Fruit fly (Drosophila melanogaster) whole organism, embryonic: ENCODE data around the gene Tsp74F.
A peak's percentile ranks its signal among the peaks of the same experiment; 100 is the strongest.

Source experiments
- Bgb ChIP-seq: fragments of 200-800 bp; sonication (Bioruptor generic); IDR thresholded peaks from 2 replicates; pipeline ENCODE4 v1.3.6; 2022; ENCODE audit warnings: missing biosample characterization, missing genetic modification characterization; ENCODE audit not compliant: partially characterized antibody
- Blimp-1 ChIP-seq: fragments of 200-800 bp; sonication (Bioruptor generic); optimal IDR thresholded peaks from 3 replicates; lab custom pipeline; 2018; ENCODE audit warnings: missing biosample characterization, missing genetic modification characterization, mild to moderate bottlenecking, moderate library complexity, missing genetic modification reagents
- CG10209 ChIP-seq: fragments of 200-800 bp; sonication (Bioruptor generic); optimal IDR thresholded peaks from 3 replicates; lab custom pipeline; 2017; ENCODE audit warnings: missing biosample characterization, mild to moderate bottlenecking, missing genetic modification characterization, missing genetic modification reagents
- CG10267 ChIP-seq: fragments of 200-800 bp; sonication (Bioruptor generic); optimal IDR thresholded peaks from 2 replicates; lab custom pipeline; 2018; ENCODE audit warnings: missing biosample characterization, mild to moderate bottlenecking, missing genetic modification characterization, moderate library complexity
- CG10431 ChIP-seq: fragments of 200-800 bp; sonication (Bioruptor generic); optimal IDR thresholded peaks from 3 replicates; lab custom pipeline; 2018; ENCODE audit warnings: missing biosample characterization, mild to moderate bottlenecking, missing genetic modification characterization
- CG11398 ChIP-seq: fragments of 200-800 bp; sonication (Bioruptor generic); optimal IDR thresholded peaks from 2 replicates; lab custom pipeline; 2016; ENCODE audit warnings: missing biosample characterization, missing genetic modification characterization
- CG14710 ChIP-seq: fragments of 200-800 bp; sonication (Bioruptor generic); optimal IDR thresholded peaks from 3 replicates; lab custom pipeline; 2019; ENCODE audit warnings: missing biosample characterization, mild to moderate bottlenecking, missing genetic modification characterization, moderate library complexity
- CG15073 ChIP-seq: fragments of 200-800 bp; sonication (Bioruptor generic); optimal IDR thresholded peaks from 2 replicates; lab custom pipeline; 2016; ENCODE audit warnings: missing biosample characterization, missing genetic modification characterization
- CG15696 ChIP-seq: fragments of 200-800 bp; sonication (Bioruptor generic); optimal IDR thresholded peaks from 2 replicates; lab custom pipeline; 2019; ENCODE audit warnings: missing biosample characterization, mild to moderate bottlenecking, missing genetic modification characterization, moderate library complexity
- CG1792 ChIP-seq: fragments of 200-800 bp; sonication (Bioruptor generic); optimal IDR thresholded peaks from 2 replicates; lab custom pipeline; 2016; ENCODE audit warnings: missing biosample characterization, missing genetic modification characterization
- CG30020 ChIP-seq: fragments of 200-800 bp; optimal IDR thresholded peaks from 2 replicates; lab custom pipeline; 2019; ENCODE audit warnings: missing biosample characterization, mild to moderate bottlenecking, missing genetic modification characterization, moderate library complexity
- CG3726 ChIP-seq: fragments of 200-800 bp; sonication (Bioruptor generic); IDR thresholded peaks from 3 replicates; pipeline ENCODE4, ENCODE4 v1.3.6; 2022; ENCODE audit warnings: missing biosample characterization, missing genetic modification characterization
- CG6175 ChIP-seq: fragments of 200-800 bp; sonication (Bioruptor generic); IDR thresholded peaks from 3 replicates; pipeline ENCODE4 v1.3.6; 2022; ENCODE audit warnings: missing biosample characterization, missing genetic modification characterization
- CG6272 ChIP-seq: fragments of 200-800 bp; sonication (Bioruptor generic); IDR thresholded peaks from 2 replicates; pipeline ENCODE4 v1.3.6; 2022; ENCODE audit warnings: missing biosample characterization, missing genetic modification characterization
- CG6683 ChIP-seq: fragments of 200-800 bp; sonication (Bioruptor generic); optimal IDR thresholded peaks from 2 replicates; lab custom pipeline; 2017; ENCODE audit warnings: missing biosample characterization, mild to moderate bottlenecking, missing genetic modification characterization, missing genetic modification reagents
- CG7372 ChIP-seq: fragments of 200-800 bp; sonication (Bioruptor generic); IDR thresholded peaks from 2 replicates; pipeline ENCODE4 v1.3.6; 2022; ENCODE audit warnings: missing biosample characterization, missing genetic modification characterization
- CG7963 ChIP-seq: fragments of 200-800 bp; sonication (Bioruptor generic); IDR thresholded peaks from 3 replicates; pipeline ENCODE4 v1.3.6; 2022; ENCODE audit warnings: missing biosample characterization, missing genetic modification characterization; ENCODE audit not compliant: partially characterized antibody
- CG8290 ChIP-seq, 3 experiments: fragments of 200-800 bp; sonication (Bioruptor generic); optimal IDR thresholded peaks; 2 replicates each; lab custom pipeline; 2016 to 2019; ENCODE audit warnings: missing biosample characterization in 3 of 3, missing genetic modification characterization in 3 of 3, mild to moderate bottlenecking in 2 of 3, moderate library complexity in 1 of 3
- CG8924 ChIP-seq: fragments of 200-800 bp; optimal IDR thresholded peaks from 3 replicates; lab custom pipeline; 2019; ENCODE audit warnings: missing biosample characterization, mild to moderate bottlenecking, missing genetic modification characterization, moderate library complexity
- Dbx ChIP-seq: fragments of 200-800 bp; sonication (Bioruptor generic); IDR thresholded peaks from 3 replicates; pipeline ENCODE4 v1.3.6; 2022; ENCODE audit warnings: missing biosample characterization, missing genetic modification characterization
- ERR ChIP-seq: fragments of 200-800 bp; sonication (Bioruptor generic); optimal IDR thresholded peaks from 2 replicates; lab custom pipeline; 2016; ENCODE audit warnings: missing biosample characterization, missing genetic modification characterization
- Hmx ChIP-seq: fragments of 200-800 bp; sonication (Bioruptor generic); optimal IDR thresholded peaks from 2 replicates; lab custom pipeline; 2016; ENCODE audit warnings: missing biosample characterization, missing genetic modification characterization
- Hr78 ChIP-seq, 2 experiments: fragments of 200-800 bp in 1 of 2; fragments of >200 bp in 1 of 2; sonication (Bioruptor generic) in 1 of 2; optimal IDR thresholded peaks; 2 replicates each; lab custom pipeline; 2017 to 2019; ENCODE audit warnings: missing biosample characterization in 2 of 2, missing genetic modification characterization in 2 of 2, mild to moderate bottlenecking in 1 of 2, moderate library complexity in 1 of 2
- MTF-1 ChIP-seq: fragments of 200-800 bp; sonication (Bioruptor generic); optimal IDR thresholded peaks from 2 replicates; lab custom pipeline; 2018; ENCODE audit warnings: missing biosample characterization, mild to moderate bottlenecking, missing genetic modification characterization, borderline replicate concordance
- Med ChIP-seq: fragments of 200-800 bp; sonication (Bioruptor generic); peaks from one replicate; lab custom pipeline; 2016; ENCODE audit warnings: missing biosample characterization, missing genetic modification characterization, mild to moderate bottlenecking, inconsistent platforms, moderate library complexity
- Myb ChIP-seq: fragments of 200-800 bp; sonication (Bioruptor generic); optimal IDR thresholded peaks from 2 replicates; lab custom pipeline; 2016; ENCODE audit warnings: missing biosample characterization, missing genetic modification characterization
- Oli ChIP-seq: fragments of 200-800 bp; sonication (Bioruptor generic); optimal IDR thresholded peaks from 2 replicates; lab custom pipeline; 2018; ENCODE audit warnings: missing biosample characterization, mild to moderate bottlenecking, missing genetic modification characterization, moderate library complexity
- Ptx1 ChIP-seq: fragments of 200-800 bp; sonication (Bioruptor generic); IDR thresholded peaks from 2 replicates; pipeline ENCODE4 v1.3.6; 2022; ENCODE audit warnings: missing biosample characterization, missing genetic modification characterization
- ap ChIP-seq: fragments of 200-800 bp; sonication (Bioruptor generic); IDR thresholded peaks from 2 replicates; pipeline ENCODE4 v1.3.6; 2022; ENCODE audit warnings: missing biosample characterization, missing genetic modification characterization
- cad ChIP-seq: fragments of >200 bp; optimal IDR thresholded peaks from 2 replicates; lab custom pipeline; 2017; ENCODE audit warnings: missing biosample characterization, missing genetic modification characterization
- crp ChIP-seq, 2 experiments: fragments of 200-800 bp; sonication (Bioruptor generic); optimal IDR thresholded peaks; 2 replicates in 1 of 2; 3 replicates in 1 of 2; lab custom pipeline; 2017; ENCODE audit warnings: missing biosample characterization in 2 of 2, missing genetic modification characterization in 2 of 2, mild to moderate bottlenecking in 1 of 2, moderate library complexity in 1 of 2
- exex ChIP-seq: fragments of 200-800 bp; sonication (Bioruptor generic); optimal IDR thresholded peaks from 4 replicates; lab custom pipeline; 2018; ENCODE audit warnings: missing biosample characterization, mild to moderate bottlenecking, missing genetic modification characterization, moderate library complexity
- eyg ChIP-seq: fragments of 200-800 bp; sonication (Bioruptor generic); optimal IDR thresholded peaks from 3 replicates; lab custom pipeline; 2016; ENCODE audit warnings: missing biosample characterization, missing genetic modification characterization
- fd102C ChIP-seq: fragments of 200-800 bp; sonication (Bioruptor generic); optimal IDR thresholded peaks from 2 replicates; lab custom pipeline; 2018; ENCODE audit warnings: missing biosample characterization, mild to moderate bottlenecking, missing genetic modification characterization, moderate library complexity
- fd64A ChIP-seq: fragments of 200-800 bp; sonication (Bioruptor generic); optimal IDR thresholded peaks from 3 replicates; lab custom pipeline; 2018; ENCODE audit warnings: missing biosample characterization, mild to moderate bottlenecking, missing genetic modification characterization
- hth ChIP-seq: fragments of >200 bp; optimal IDR thresholded peaks from 2 replicates; lab custom pipeline; 2017; ENCODE audit warnings: inconsistent platforms
- jumu ChIP-seq: fragments of 200-800 bp; sonication (Bioruptor generic); optimal IDR thresholded peaks from 3 replicates; lab custom pipeline; 2016; ENCODE audit warnings: missing biosample characterization, missing genetic modification characterization
- klu ChIP-seq: fragments of 200-800 bp; sonication (Bioruptor generic); IDR thresholded peaks from 2 replicates; pipeline ENCODE4 v1.3.6; 2022; ENCODE audit warnings: missing biosample characterization, missing genetic modification characterization
- mirr ChIP-seq: fragments of 200-800 bp; sonication (Bioruptor generic); optimal IDR thresholded peaks from 3 replicates; lab custom pipeline; 2018; ENCODE audit warnings: missing biosample characterization, mild to moderate bottlenecking, missing genetic modification characterization
- oc ChIP-seq: fragments of 200-800 bp; sonication (Bioruptor generic); optimal IDR thresholded peaks from 2 replicates; lab custom pipeline; 2018; ENCODE audit warnings: missing biosample characterization, mild to moderate bottlenecking, missing genetic modification characterization, moderate library complexity
- pho ChIP-seq: fragments of 200-800 bp; sonication (Bioruptor generic); optimal IDR thresholded peaks from 2 replicates; lab custom pipeline; 2016; ENCODE audit warnings: missing biosample characterization, missing genetic modification characterization
- pum ChIP-seq: fragments of 200-800 bp; sonication (Bioruptor generic); optimal IDR thresholded peaks from 2 replicates; lab custom pipeline; 2016; ENCODE audit warnings: missing biosample characterization, missing genetic modification characterization
- rib ChIP-seq: fragments of 200-800 bp; sonication (Bioruptor generic); IDR thresholded peaks from 2 replicates; pipeline ENCODE4 v1.3.6; 2022; ENCODE audit warnings: missing biosample characterization, missing genetic modification characterization
- sens ChIP-seq: fragments of 200-800 bp; sonication (Bioruptor generic); peaks from one replicate; lab custom pipeline; 2016; ENCODE audit warnings: missing biosample characterization, missing genetic modification characterization
- sens-2 ChIP-seq: fragments of 200-800 bp; sonication (Bioruptor generic); IDR thresholded peaks from 2 replicates; pipeline ENCODE4 v1.3.6; 2022; ENCODE audit warnings: missing biosample characterization, missing genetic modification characterization
- slbo ChIP-seq: fragments of 200-800 bp; sonication (Bioruptor generic); IDR thresholded peaks from 2 replicates; pipeline ENCODE4 v1.3.6; 2022; ENCODE audit warnings: missing biosample characterization, missing genetic modification characterization
- sr ChIP-seq: fragments of 200-800 bp; sonication (Bioruptor generic); IDR thresholded peaks from 3 replicates; pipeline ENCODE4 v1.3.6; 2022; ENCODE audit warnings: missing biosample characterization, missing genetic modification characterization
- stc ChIP-seq: fragments of 200-800 bp; sonication (Bioruptor generic); IDR thresholded peaks from 2 replicates; pipeline ENCODE4 v1.3.6; 2022; ENCODE audit warnings: missing biosample characterization, missing genetic modification characterization
- wek ChIP-seq: fragments of 200-800 bp; sonication (Bioruptor generic); optimal IDR thresholded peaks from 3 replicates; lab custom pipeline; 2018; ENCODE audit warnings: missing biosample characterization, mild to moderate bottlenecking, missing genetic modification characterization, moderate library complexity
- zen ChIP-seq: fragments of 200-800 bp; sonication (Bioruptor generic); optimal IDR thresholded peaks from 3 replicates; lab custom pipeline; 2018; ENCODE audit warnings: missing biosample characterization, mild to moderate bottlenecking, missing genetic modification characterization, moderate library complexity
- zf30C ChIP-seq: fragments of 200-800 bp; sonication (Bioruptor generic); optimal IDR thresholded peaks from 3 replicates; lab custom pipeline; 2018; ENCODE audit warnings: missing biosample characterization, mild to moderate bottlenecking, missing genetic modification characterization

Tsp74F gene

dm6 chr3L:17904593-17904992 is 8.9 kb upstream of the Tsp74F start:
- no peak for TF ChIP-seq CG7372 (GFP tag; lab: Robert Waterston, UW)
- TF ChIP-seq pum = no peak
- TF ChIP-seq rib = no peak
- no peak for TF ChIP-seq CG11398 (GFP tag; lab: Kevin White, UChicago)
- TF ChIP-seq MTF-1 (GFP tag; lab: Kevin White, UChicago) = no peak
- no peak for TF ChIP-seq sens-2 (GFP tag; lab: Robert Waterston, UW)
- peak; percentile 23 for TF ChIP-seq exex (tag; lab: Kevin White, UChicago)
- no peak; the same call in none of the 2 replicates for TF ChIP-seq slbo (GFP tag; lab: Robert Waterston, UW)
- no peak for TF ChIP-seq CG6272 (GFP tag; lab: Robert Waterston, UW)
- no peak for TF ChIP-seq CG8924 (tag; lab: Kevin White, UChicago)
- TF ChIP-seq pho = no peak
- peak; percentile 69 for TF ChIP-seq Med (GFP tag; lab: Kevin White, UChicago)
- no peak for TF ChIP-seq CG10431 (GFP tag; lab: Kevin White, UChicago)
- TF ChIP-seq CG15073 (GFP tag; lab: Kevin White, UChicago) = no peak
- TF ChIP-seq hth = no peak
- no peak for TF ChIP-seq Bgb (GFP tag; lab: Robert Waterston, UW)
- TF ChIP-seq crp (GFP tag; optimal IDR thresholded peaks at IDR 0.05; lab: Kevin White, UChicago) = no peak
- no peak for TF ChIP-seq Dbx (GFP tag; lab: Robert Waterston, UW)
- no peak for TF ChIP-seq sens (GFP tag; lab: Kevin White, UChicago)
- TF ChIP-seq CG30020 = no peak
- TF ChIP-seq CG6683 (GFP tag; lab: Kevin White, UChicago) = no peak
- no peak for TF ChIP-seq sr (GFP tag; lab: Robert Waterston, UW)
- no peak for TF ChIP-seq Myb (GFP tag; lab: Kevin White, UChicago)
- TF ChIP-seq CG1792 (GFP tag; lab: Kevin White, UChicago) = no peak
- TF ChIP-seq CG3726 (GFP tag; lab: Robert Waterston, UW) = no peak
- TF ChIP-seq CG10209 (GFP tag; lab: Kevin White, UChicago) = peak; percentile 0
- TF ChIP-seq stc (GFP tag; lab: Robert Waterston, UW) = 0 out of 2 replicates have a peak, but pooled peaks have one; percentile 6
- TF ChIP-seq CG14710 (tag; lab: Kevin White, UChicago) = no peak
- TF ChIP-seq cad (GFP tag; lab: Kevin White, UChicago) = no peak
- TF ChIP-seq zf30C = no peak
- TF ChIP-seq Hr78 (GFP tag; optimal IDR thresholded peaks at IDR 0.05; lab: Kevin White, UChicago) = peak in 1 of 2 experiments; percentile 30
- no peak for TF ChIP-seq oc (tag; lab: Kevin White, UChicago)
- no peak for TF ChIP-seq CG6175 (GFP tag; lab: Robert Waterston, UW)
- TF ChIP-seq Ptx1 (GFP tag; lab: Robert Waterston, UW) = no peak
- no peak for TF ChIP-seq fd64A (GFP tag; lab: Kevin White, UChicago)
- no peak for TF ChIP-seq CG8290 (GFP tag; optimal IDR thresholded peaks at IDR 0.05; lab: Kevin White, UChicago)
- peak in 1 of 2 experiments; percentile 41 for TF ChIP-seq CG8290 (tag; optimal IDR thresholded peaks at IDR 0.05; lab: Kevin White, UChicago)
- no peak for TF ChIP-seq klu
- no peak for TF ChIP-seq ERR (GFP tag; lab: Kevin White, UChicago)
- TF ChIP-seq fd102C (GFP tag; lab: Kevin White, UChicago) = no peak
- TF ChIP-seq wek (GFP tag; lab: Kevin White, UChicago) = peak; percentile 81
- no peak for TF ChIP-seq jumu (GFP tag; lab: Kevin White, UChicago)
- TF ChIP-seq Hmx (GFP tag; lab: Kevin White, UChicago) = no peak
- TF ChIP-seq CG15696 = no peak
- TF ChIP-seq CG7963 = no peak
- no peak for TF ChIP-seq eyg (GFP tag; lab: Kevin White, UChicago)
- TF ChIP-seq mirr (GFP tag; lab: Kevin White, UChicago) = peak; percentile 61
- no peak for TF ChIP-seq Oli
- TF ChIP-seq zen = no peak
- TF ChIP-seq Blimp-1 (GFP tag; lab: Kevin White, UChicago) = no peak
- no peak for TF ChIP-seq ap (GFP tag; lab: Robert Waterston, UW)
- TF ChIP-seq CG10267 (tag; lab: Kevin White, UChicago) = no peak
